Worm (Caenorhabditis elegans): ENCODE results near the gene hgap-2.

hgap-2 gene

ce11 chrII:8621883-8622282, 62.8 kb downstream of the hgap-2 start, which contains the start of gene T22C8.3:
TSS of gene T22C8.3 (minus strand) at chrII:8621983.
- TF ChIP-seq nhr-12 (tag; optimal IDR thresholded peaks at IDR 0.05) (no peak), nhr-71 (tag; optimal IDR thresholded peaks at IDR 0.05) (no peak), dpl-1 (GFP tag; optimal IDR thresholded peaks at IDR 0.05) (peak in 1 of 3 experiments; percentile 4), nhr-84 (tag; optimal IDR thresholded peaks at IDR 0.05) (no peak), lin-14 (GFP tag; optimal IDR thresholded peaks at IDR 0.05) (no peak), nhr-28 (tag; optimal IDR thresholded peaks at IDR 0.05) (no peak), swsn-7 (tag; optimal IDR thresholded peaks at IDR 0.05) (no peak)
